Worm (Caenorhabditis elegans) whole organism, L1 larva: ENCODE measurements around the gene F59C12.4.

Experiments
- F16B12.6 ChIP-seq: fragments of 150-350 bp; optimal IDR thresholded peaks from 2 replicates; lab custom pipeline; 2014; ENCODE audit warnings: missing biosample characterization, missing genetic modification characterization
- Y116A8C.19 ChIP-seq: sonication (generic microtip); optimal IDR thresholded peaks from 2 replicates; lab custom pipeline; 2016; ENCODE audit warnings: missing compliant biosample characterization, missing genetic modification characterization, borderline replicate concordance
- lsy-2 ChIP-seq, 2 experiments: fragments of 150-350 bp; optimal IDR thresholded peaks; 2 replicates each; lab custom pipeline; 2014; ENCODE audit warnings: missing biosample characterization in 2 of 2, missing genetic modification characterization in 2 of 2
- mdl-1 ChIP-seq, 2 experiments: fragments of 150-350 bp; optimal IDR thresholded peaks; 2 replicates each; lab custom pipeline; 2014 to 2017; ENCODE audit warnings: missing biosample characterization in 2 of 2, missing genetic modification characterization in 2 of 2, inconsistent platforms in 1 of 2
- nhr-84 ChIP-seq: sonication (generic microtip); optimal IDR thresholded peaks from 2 replicates; lab custom pipeline; 2017; ENCODE audit warnings: missing biosample characterization, missing genetic modification characterization
- snpc-4 ChIP-seq: fragments of 150-350 bp; optimal IDR thresholded peaks from 2 replicates; lab custom pipeline; 2014; ENCODE audit warnings: missing biosample characterization, missing genetic modification characterization
- snu-23 ChIP-seq: sonication (generic microtip); optimal IDR thresholded peaks from 2 replicates; lab custom pipeline; 2016; ENCODE audit warnings: missing genetic modification characterization, missing compliant biosample characterization
- tlp-1 ChIP-seq: fragments of 150-350 bp; optimal IDR thresholded peaks from 2 replicates; lab custom pipeline; 2014; ENCODE audit warnings: missing biosample characterization, missing genetic modification characterization
- unc-130 ChIP-seq: fragments of 150-350 bp; optimal IDR thresholded peaks from 2 replicates; lab custom pipeline; 2017; ENCODE audit warnings: missing biosample characterization, missing genetic modification characterization, inconsistent platforms

DNA sequence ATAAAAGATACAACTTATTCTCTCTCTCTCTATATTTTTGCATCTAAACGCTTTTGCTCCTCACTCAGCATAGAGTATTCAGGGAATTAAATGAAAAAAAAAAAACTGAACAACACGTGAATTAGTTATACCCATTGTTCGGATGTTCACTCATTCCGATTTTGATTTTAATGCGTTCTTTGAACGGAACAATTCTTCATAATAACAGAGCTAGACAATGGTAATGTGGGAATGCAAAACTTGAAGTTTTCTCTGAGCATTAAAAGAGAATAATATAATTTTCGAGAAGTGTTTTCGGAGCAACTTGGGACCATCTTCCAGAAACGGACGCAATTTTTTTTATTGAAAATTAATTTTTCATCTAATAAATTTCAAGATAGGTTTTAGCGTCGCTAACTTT, 28.1 kb downstream of the F59C12.4 start:
- TF ChIP-seq Y116A8C.19 (tag; lab: Kevin White, UChicago) (no peak), lsy-2 (tag; optimal IDR thresholded peaks at IDR 0.05; lab: Kevin White, UChicago) (no peak), nhr-84 (no peak), unc-130 (tag; lab: Kevin White, UChicago) (no peak), mdl-1 (tag; optimal IDR thresholded peaks at IDR 0.05; lab: Kevin White, UChicago) (no peak), tlp-1 (tag; lab: Kevin White, UChicago) (no peak), snpc-4 (tag; lab: Kevin White, UChicago) (no peak), F16B12.6 (tag; lab: Kevin White, UChicago) (no peak), snu-23 (GFP tag; lab: Kevin White, UChicago) (no peak)
